Worm (Caenorhabditis elegans): ENCODE data around the gene snf-7.

The snf-7 gene

ce11 chrIII:12998252-12998651, 7.0 kb upstream of the snf-7 start:
- TF ChIP-seq ceh-36 (tag; optimal IDR thresholded peaks at IDR 0.05) (no peak), flt-1 (GFP tag; IDR thresholded peaks at IDR 0.05) (no peak), tra-4 (tag; optimal IDR thresholded peaks at IDR 0.05) (no peak), ceh-13 (GFP tag; optimal IDR thresholded peaks at IDR 0.05) (no peak), hmbx-1 (tag; optimal IDR thresholded peaks at IDR 0.05) (no peak), scrt-1 (GFP tag; IDR thresholded peaks at IDR 0.05) (no peak)

DNA sequence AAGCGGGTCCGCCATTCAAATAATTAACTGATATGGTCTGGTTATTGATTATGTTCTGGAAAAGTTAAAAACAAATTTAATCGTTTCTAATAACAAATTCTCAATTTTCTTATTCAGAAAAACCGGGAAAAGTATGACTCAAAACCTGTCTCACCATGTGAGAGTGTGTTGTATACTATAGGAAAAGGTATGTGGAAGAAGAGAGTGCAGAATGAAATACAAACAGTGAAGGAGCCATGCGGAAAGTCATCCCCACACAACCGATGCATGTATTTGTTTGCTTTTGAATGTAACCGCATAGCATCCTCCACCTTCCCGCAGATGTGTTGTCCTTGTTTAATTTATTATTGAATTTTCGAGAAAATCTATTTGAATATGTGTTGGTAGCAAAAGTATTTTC, 4.8 kb upstream of the snf-7 start, which contains the start of gene ZK1010.8:
Gene ZK1010.8 (minus strand): TSS at position 214 of the 400 bp plus-strand sequence.
- TF ChIP-seq tbx-11 (GFP tag; IDR thresholded peaks at IDR 0.05) (no peak), ama-1 (optimal IDR thresholded peaks at IDR 0.05) (no peak), F13C5.2 (tag; optimal IDR thresholded peaks at IDR 0.05) (no peak), scrt-1 (GFP tag; IDR thresholded peaks at IDR 0.05) (no peak), pes-1 (GFP tag; IDR thresholded peaks at IDR 0.05) (no peak), flt-1 (GFP tag; IDR thresholded peaks at IDR 0.05) (no peak), B0310.2 (tag; optimal IDR thresholded peaks at IDR 0.05) (no peak), hnd-1 (tag; optimal IDR thresholded peaks at IDR 0.05) (no peak), ceh-13 (GFP tag; optimal IDR thresholded peaks at IDR 0.05) (no peak), aly-1 (tag; optimal IDR thresholded peaks at IDR 0.05) (no peak), tra-4 (tag; optimal IDR thresholded peaks at IDR 0.05) (no peak), sea-1 (GFP tag; conservative IDR thresholded peaks at IDR 0.05) (no peak), ets-7 (tag; optimal IDR thresholded peaks at IDR 0.05) (no peak), tbx-37 (GFP tag; conservative IDR thresholded peaks at IDR 0.05) (no peak), ceh-36 (tag; optimal IDR thresholded peaks at IDR 0.05) (no peak), hmbx-1 (tag; optimal IDR thresholded peaks at IDR 0.05) (no peak), hmg-4 (GFP tag; optimal IDR thresholded peaks at IDR 0.05) (no peak)

ce11 chrIII:13002098-13002497, 3.2 kb upstream of the snf-7 start, which contains the start of gene ZK1010.10:
Gene ZK1010.10 (plus strand): TSS chrIII:13002383.
- TF ChIP-seq F13C5.2 (tag; optimal IDR thresholded peaks at IDR 0.05), result peak; percentile 42
- peak; percentile 9 for TF ChIP-seq hmg-4 (GFP tag; optimal IDR thresholded peaks at IDR 0.05)
- TF ChIP-seq flt-1 (GFP tag; IDR thresholded peaks at IDR 0.05), result no peak

- TF ChIP-seq scrt-1 (GFP tag; IDR thresholded peaks at IDR 0.05) (no peak), hmg-4 (GFP tag; optimal IDR thresholded peaks at IDR 0.05) (no peak), ama-1 (optimal IDR thresholded peaks at IDR 0.05) (no peak), ceh-13 (GFP tag; optimal IDR thresholded peaks at IDR 0.05) (no peak), flt-1 (GFP tag; IDR thresholded peaks at IDR 0.05) (no peak), ceh-36 (tag; optimal IDR thresholded peaks at IDR 0.05) (peak; percentile 94)
Measured at ce11 chrIII:13004316-13004715, 945 bp upstream of the snf-7 start.

DNA sequence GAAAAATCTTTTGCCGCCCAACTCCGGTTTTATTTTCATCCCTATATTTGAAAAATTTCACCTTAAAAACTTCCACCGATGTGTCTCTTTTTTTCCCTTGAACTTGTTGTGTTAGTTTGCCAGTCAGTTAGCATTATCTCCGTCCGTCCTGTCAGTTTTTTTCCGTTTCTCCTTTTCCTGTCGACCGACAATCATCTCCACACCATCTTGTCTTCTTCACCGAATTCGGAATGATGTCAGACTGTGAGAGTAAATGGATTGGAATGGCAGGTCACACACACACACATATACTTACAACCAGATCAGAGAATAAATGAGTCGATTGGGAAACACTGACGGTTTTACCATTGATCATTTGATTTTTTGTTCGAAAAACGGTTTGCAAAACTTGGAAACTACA, 6.7 kb downstream of the snf-7 start:
- TF ChIP-seq hmbx-1 (tag; optimal IDR thresholded peaks at IDR 0.05) (no peak), ceh-36 (tag; optimal IDR thresholded peaks at IDR 0.05) (no peak), ets-7 (tag; optimal IDR thresholded peaks at IDR 0.05) (no peak)

ce11 chrIII:13013912-13014311, 8.7 kb downstream of the snf-7 start:
- TF ChIP-seq ceh-13 (GFP tag; optimal IDR thresholded peaks at IDR 0.05) (no peak), sea-1 (GFP tag; conservative IDR thresholded peaks at IDR 0.05) (no peak), hnd-1 (tag; optimal IDR thresholded peaks at IDR 0.05) (no peak), tbx-11 (GFP tag; IDR thresholded peaks at IDR 0.05) (no peak), scrt-1 (GFP tag; IDR thresholded peaks at IDR 0.05) (no peak), B0310.2 (tag; optimal IDR thresholded peaks at IDR 0.05) (no peak), tbx-37 (GFP tag; conservative IDR thresholded peaks at IDR 0.05) (no peak)

ce11 chrIII:13015754-13016317, 10.6 kb downstream of the snf-7 start:
- TF ChIP-seq scrt-1 (GFP tag; IDR thresholded peaks at IDR 0.05), result no peak
- TF ChIP-seq sea-1 (GFP tag; conservative IDR thresholded peaks at IDR 0.05), result no peak
- no peak for TF ChIP-seq ceh-13 (GFP tag; optimal IDR thresholded peaks at IDR 0.05)
- no peak for TF ChIP-seq hmbx-1 (tag; optimal IDR thresholded peaks at IDR 0.05)
- no peak for TF ChIP-seq aly-1 (tag; optimal IDR thresholded peaks at IDR 0.05)
- TF ChIP-seq hnd-1 (tag; optimal IDR thresholded peaks at IDR 0.05), result no peak
- no peak for TF ChIP-seq B0310.2 (tag; optimal IDR thresholded peaks at IDR 0.05)
- TF ChIP-seq ama-1 (optimal IDR thresholded peaks at IDR 0.05), result no peak
- TF ChIP-seq F13C5.2 (tag; optimal IDR thresholded peaks at IDR 0.05), result no peak
- TF ChIP-seq ceh-36 (tag; optimal IDR thresholded peaks at IDR 0.05), result no peak
- TF ChIP-seq ets-7 (tag; optimal IDR thresholded peaks at IDR 0.05), result no peak
- TF ChIP-seq pes-1 (GFP tag; IDR thresholded peaks at IDR 0.05), result no peak
- TF ChIP-seq tbx-37 (GFP tag; conservative IDR thresholded peaks at IDR 0.05), result no peak
- no peak for TF ChIP-seq hmg-4 (GFP tag; optimal IDR thresholded peaks at IDR 0.05)
- no peak for TF ChIP-seq tra-4 (tag; optimal IDR thresholded peaks at IDR 0.05)
- no peak for TF ChIP-seq tbx-11 (GFP tag; IDR thresholded peaks at IDR 0.05)
- TF ChIP-seq flt-1 (GFP tag; IDR thresholded peaks at IDR 0.05), result no peak

DNA sequence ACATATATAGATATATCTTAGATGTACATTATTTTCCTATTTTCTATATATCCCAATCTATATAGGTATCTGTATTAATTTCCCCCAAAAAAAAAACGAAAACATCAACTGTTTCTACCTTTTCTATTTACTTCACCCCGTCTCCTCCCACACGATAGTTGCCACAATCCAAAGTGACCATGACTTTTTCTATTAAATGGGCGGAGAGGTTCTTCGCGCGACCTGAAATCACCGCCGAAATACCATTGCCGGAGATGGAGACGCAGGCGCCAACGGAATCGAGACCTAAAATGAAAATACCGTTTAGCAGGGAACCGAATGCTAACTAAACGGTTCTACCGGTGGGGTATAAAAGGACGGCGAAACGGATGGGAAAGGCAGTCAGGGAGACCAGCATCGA, 13.4 kb downstream of the snf-7 start, which contains the start of gene col-98:
Gene col-98 (plus strand): TSS at position 390 of the 400 bp plus-strand sequence.
- TF ChIP-seq B0310.2 (tag; optimal IDR thresholded peaks at IDR 0.05), result no peak
- no peak for TF ChIP-seq scrt-1 (GFP tag; IDR thresholded peaks at IDR 0.05)
- TF ChIP-seq pes-1 (GFP tag; IDR thresholded peaks at IDR 0.05), result no peak
- no peak for TF ChIP-seq ceh-36 (tag; optimal IDR thresholded peaks at IDR 0.05)
- no peak for TF ChIP-seq ets-7 (tag; optimal IDR thresholded peaks at IDR 0.05)
- no peak for TF ChIP-seq tbx-37 (GFP tag; conservative IDR thresholded peaks at IDR 0.05)
- TF ChIP-seq tra-4 (tag; optimal IDR thresholded peaks at IDR 0.05), result no peak
- TF ChIP-seq ama-1 (optimal IDR thresholded peaks at IDR 0.05), result no peak
- TF ChIP-seq aly-1 (tag; optimal IDR thresholded peaks at IDR 0.05), result no peak
- no peak for TF ChIP-seq hmg-4 (GFP tag; optimal IDR thresholded peaks at IDR 0.05)
- TF ChIP-seq F13C5.2 (tag; optimal IDR thresholded peaks at IDR 0.05), result no peak
- TF ChIP-seq sea-1 (GFP tag; conservative IDR thresholded peaks at IDR 0.05), result no peak
- TF ChIP-seq flt-1 (GFP tag; IDR thresholded peaks at IDR 0.05), result no peak
- TF ChIP-seq tbx-11 (GFP tag; IDR thresholded peaks at IDR 0.05), result no peak
